Fruit fly (Drosophila melanogaster) whole organism: ENCODE data around the gene CG15878.

ENCODE experiments used
- CG8478 ChIP-seq: fragments of >200 bp; optimal IDR thresholded peaks from 2 replicates; lab custom pipeline; 2018; ENCODE audit warnings: inconsistent platforms
- Dll ChIP-seq: fragments of >200 bp; optimal IDR thresholded peaks from 2 replicates; lab custom pipeline; 2017
- EcR ChIP-seq, 2 experiments: fragments of >200 bp; optimal IDR thresholded peaks; 2 replicates each; lab custom pipeline; 2017; ENCODE audit warnings: missing biosample characterization in 2 of 2, missing genetic modification characterization in 2 of 2, missing genetic modification reagents in 2 of 2
- pan ChIP-seq: fragments of >200 bp; optimal IDR thresholded peaks from 2 replicates; lab custom pipeline; 2017
- psq ChIP-seq: fragments of >200 bp; optimal IDR thresholded peaks from 2 replicates; lab custom pipeline; 2017
- usp ChIP-seq: fragments of >200 bp; optimal IDR thresholded peaks from 2 replicates; lab custom pipeline; 2017; ENCODE audit warnings: missing biosample characterization, missing genetic modification characterization, mixed read lengths

- peak; percentile 88 for TF ChIP-seq pan (lab: Kevin White, UChicago)
- TF ChIP-seq psq (lab: Kevin White, UChicago) = no peak
- no peak for TF ChIP-seq Dll (lab: Kevin White, UChicago)
- TF ChIP-seq EcR (GFP tag; optimal IDR thresholded peaks at IDR 0.05; lab: Kevin White, UChicago) = no peak
- no peak for TF ChIP-seq usp (GFP tag; lab: Kevin White, UChicago)
- TF ChIP-seq CG8478 (lab: Kevin White, UChicago) = no peak
Measured at dm6 chr3L:2164031-2164537, 48.2 kb downstream of the CG15878 start.
